Worm (Caenorhabditis elegans): ENCODE measurements around the gene odr-8.

Gene odr-8

DNA sequence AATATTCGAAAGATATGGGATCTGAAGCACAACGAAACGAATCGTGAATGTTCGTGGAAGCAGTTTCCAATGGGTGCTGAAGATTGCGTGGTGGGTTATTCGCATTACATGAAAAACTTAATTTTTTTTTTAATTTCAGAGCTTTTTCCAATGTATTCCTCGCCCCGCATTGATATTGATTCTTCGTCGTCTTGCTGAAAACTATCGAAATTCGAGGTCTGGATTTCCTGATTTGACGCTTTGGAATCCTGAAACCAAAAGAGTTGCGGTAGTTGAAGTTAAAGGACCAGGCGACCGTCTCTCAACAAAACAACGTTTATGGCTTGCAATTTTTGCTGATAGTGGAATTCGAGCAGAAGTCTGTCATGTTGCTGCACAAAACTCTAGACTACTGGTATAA, 30.5 kb downstream of the odr-8 start:
- TF ChIP-seq snpc-4 (tag; optimal IDR thresholded peaks at IDR 0.05) (no peak), drap-1 (GFP tag; optimal IDR thresholded peaks at IDR 0.05) (no peak), unc-39 (tag; optimal IDR thresholded peaks at IDR 0.05) (no peak), nhr-12 (tag; optimal IDR thresholded peaks at IDR 0.05) (no peak), nhr-76 (tag; optimal IDR thresholded peaks at IDR 0.05) (no peak), ces-1 (GFP tag; optimal IDR thresholded peaks at IDR 0.05) (no peak), sptf-1 (tag; optimal IDR thresholded peaks at IDR 0.05) (no peak), hlh-1 (tag; optimal IDR thresholded peaks at IDR 0.05) (no peak)

DNA sequence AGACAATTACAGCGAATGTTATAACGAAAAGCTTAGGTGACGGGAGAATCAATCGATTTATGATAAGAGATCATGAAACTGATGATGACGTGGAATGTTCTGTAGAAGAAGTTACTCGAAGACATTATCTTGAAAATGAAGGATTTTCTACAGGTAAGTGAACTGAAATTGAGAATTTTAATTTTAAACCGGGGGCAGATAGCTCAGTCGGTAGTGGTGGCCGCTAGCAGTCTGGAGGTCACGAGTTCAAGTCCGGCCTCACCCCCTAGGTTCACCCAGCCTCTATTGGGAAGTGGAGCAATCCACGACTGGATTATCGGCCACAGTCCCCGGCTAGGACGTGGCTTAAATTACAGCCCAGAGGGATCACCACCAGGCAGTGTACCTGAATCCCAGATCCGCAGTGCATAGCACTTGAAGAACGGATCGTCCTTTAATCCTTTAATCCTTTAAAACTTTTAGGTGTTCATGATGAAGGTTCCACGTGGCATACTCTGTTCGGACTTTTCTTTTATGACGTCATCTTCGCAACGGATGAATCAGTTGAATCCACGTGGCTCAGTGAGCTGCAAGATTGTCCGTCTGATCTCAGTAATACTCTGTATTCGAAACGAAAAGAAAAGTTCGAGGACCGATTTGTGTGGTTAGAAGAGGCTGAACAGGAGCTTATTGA, 31.0 kb downstream of the odr-8 start:
- TF ChIP-seq zip-8 (tag; optimal IDR thresholded peaks at IDR 0.05) = peak; percentile 83

DNA sequence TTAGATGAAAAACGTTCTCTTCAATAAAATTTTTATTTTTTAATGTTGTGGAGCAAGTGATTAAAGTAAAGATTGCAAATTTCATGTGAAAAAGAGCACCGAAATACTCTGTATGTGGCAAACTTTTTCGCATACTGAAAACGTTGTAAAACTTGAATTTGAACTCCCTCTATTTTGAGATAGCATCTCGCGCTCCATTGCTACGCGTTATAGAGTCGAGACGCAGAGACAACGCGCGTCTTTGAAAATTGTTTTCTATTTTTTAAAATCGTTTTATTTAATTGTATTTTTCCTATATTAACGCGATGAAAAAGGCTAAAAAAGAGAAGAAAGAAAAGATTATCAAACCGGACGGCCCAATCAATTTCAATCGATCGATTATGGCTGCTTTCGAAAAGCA, 33.9 kb downstream of the odr-8 start, which contains the start of gene fan-1:
Gene fan-1, plus strand, starts transcription at position 78 of the 400 bp plus-strand sequence.
- TF ChIP-seq bed-3 (GFP tag; optimal IDR thresholded peaks at IDR 0.05) = no peak
- TF ChIP-seq nhr-237 (tag; optimal IDR thresholded peaks at IDR 0.05) = peak; percentile 28
- peak; percentile 9 for TF ChIP-seq pha-4 (tag; optimal IDR thresholded peaks at IDR 0.05)
- TF ChIP-seq ces-1 (GFP tag; optimal IDR thresholded peaks at IDR 0.05) = peak; percentile 50
- TF ChIP-seq mls-2 (tag; optimal IDR thresholded peaks at IDR 0.05) = no peak
- TF ChIP-seq mep-1 (tag; optimal IDR thresholded peaks at IDR 0.05) = peak; percentile 36
- TF ChIP-seq elt-1 (tag; optimal IDR thresholded peaks at IDR 0.05; ENCODE audit: borderline replicate concordance, insufficient read depth) = peak; percentile 14

DNA sequence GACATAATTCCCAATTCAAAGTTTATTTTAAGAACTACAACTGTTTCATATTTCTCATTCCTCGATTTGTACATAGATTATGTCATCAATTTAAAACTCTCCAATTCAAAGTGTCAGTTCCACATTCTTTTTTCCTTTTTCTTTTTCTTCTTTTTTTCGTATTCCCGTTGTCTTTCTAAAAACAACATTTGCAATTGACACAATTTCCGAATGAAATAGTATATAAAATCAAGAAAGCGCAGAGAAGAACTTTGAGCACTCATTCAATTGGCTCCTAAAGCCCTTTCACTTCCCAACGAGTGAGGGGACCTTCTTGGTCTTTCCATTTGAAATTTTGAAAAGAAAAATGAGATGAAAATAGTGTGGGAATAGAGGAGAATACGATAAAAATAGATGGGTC, 35.1 kb downstream of the odr-8 start:
- TF ChIP-seq nhr-237 (tag; optimal IDR thresholded peaks at IDR 0.05) = no peak
- no peak for TF ChIP-seq ham-2 (GFP tag; optimal IDR thresholded peaks at IDR 0.05)
- TF ChIP-seq cnd-1 (tag; optimal IDR thresholded peaks at IDR 0.05) = no peak
- no peak for TF ChIP-seq elt-3 (tag; optimal IDR thresholded peaks at IDR 0.05)
- peak; percentile 74 for TF ChIP-seq ces-1 (GFP tag; optimal IDR thresholded peaks at IDR 0.05)
- TF ChIP-seq ceh-83 (GFP tag; optimal IDR thresholded peaks at IDR 0.05) = no peak

DNA sequence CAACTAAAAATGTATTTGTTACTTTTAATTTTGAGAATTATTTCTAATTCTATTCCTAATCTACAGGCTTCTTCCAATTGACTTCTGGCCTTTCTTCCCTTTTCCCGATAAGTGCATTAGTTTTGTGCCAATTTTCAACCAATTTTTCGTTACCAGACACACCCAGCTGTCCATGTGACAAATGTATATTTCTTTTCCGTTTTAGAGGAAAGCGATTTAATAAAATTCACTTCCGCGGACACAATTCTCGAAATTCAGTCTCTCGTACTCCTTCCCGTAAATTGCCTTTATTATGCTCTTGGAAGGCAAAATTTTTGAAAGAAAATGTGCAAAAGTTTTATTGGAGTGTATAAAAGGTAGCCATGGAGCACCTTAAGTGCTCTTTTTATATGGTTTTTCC, 39.5 kb downstream of the odr-8 start:
- TF ChIP-seq mls-2 (tag; optimal IDR thresholded peaks at IDR 0.05) = no peak
- peak; percentile 92 for TF ChIP-seq ces-1 (GFP tag; optimal IDR thresholded peaks at IDR 0.05)

DNA sequence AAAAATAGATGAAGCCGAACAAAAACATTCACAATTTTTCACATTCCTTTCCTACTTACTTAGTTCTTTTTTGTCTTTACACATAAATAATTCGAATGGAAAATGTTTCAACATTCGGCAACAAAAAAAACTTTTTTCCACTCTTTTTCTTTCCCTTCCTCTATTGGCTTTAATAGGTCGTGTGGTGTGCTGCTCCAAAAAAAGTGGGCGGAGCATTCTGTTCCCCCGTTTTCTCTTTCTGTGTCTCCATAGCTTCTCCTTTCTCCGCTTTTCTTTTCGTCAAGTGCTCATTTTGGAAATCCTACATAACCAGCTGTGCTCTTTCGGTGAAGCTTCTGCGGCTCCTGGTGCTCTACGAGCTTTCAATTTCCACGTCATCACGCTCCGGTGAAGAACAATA, 41.1 kb downstream of the odr-8 start, which contains the start of gene C01G5.25:
Gene C01G5.25, plus strand, starts transcription at position 250 of the 400 bp plus-strand sequence.
- TF ChIP-seq nhr-12 (tag; optimal IDR thresholded peaks at IDR 0.05) = no peak
- TF ChIP-seq elt-3 (tag; optimal IDR thresholded peaks at IDR 0.05) = no peak
- no peak for TF ChIP-seq cnd-1 (tag; optimal IDR thresholded peaks at IDR 0.05)
- no peak for TF ChIP-seq tbx-8 (GFP tag; optimal IDR thresholded peaks at IDR 0.05)
- no peak for TF ChIP-seq nhr-237 (tag; optimal IDR thresholded peaks at IDR 0.05)
- TF ChIP-seq ceh-83 (GFP tag; optimal IDR thresholded peaks at IDR 0.05) = no peak
- no peak for TF ChIP-seq ham-2 (GFP tag; optimal IDR thresholded peaks at IDR 0.05)
- no peak for TF ChIP-seq lin-13 (tag; optimal IDR thresholded peaks at IDR 0.05)
- TF ChIP-seq mab-5 (tag; optimal IDR thresholded peaks at IDR 0.05) = no peak
- no peak for TF ChIP-seq ces-1 (GFP tag; optimal IDR thresholded peaks at IDR 0.05)
- no peak for TF ChIP-seq mep-1 (tag; optimal IDR thresholded peaks at IDR 0.05)
- TF ChIP-seq drap-1 (GFP tag; optimal IDR thresholded peaks at IDR 0.05) = no peak
- no peak for TF ChIP-seq unc-120 (tag; optimal IDR thresholded peaks at IDR 0.05; ENCODE audit: poor library complexity, severe bottlenecking)
- TF ChIP-seq snpc-4 (tag; optimal IDR thresholded peaks at IDR 0.05) = no peak
- TF ChIP-seq zip-8 (tag; optimal IDR thresholded peaks at IDR 0.05) = no peak
- no peak for TF ChIP-seq pha-4 (tag; optimal IDR thresholded peaks at IDR 0.05)
- no peak for TF ChIP-seq ceh-39 (tag; optimal IDR thresholded peaks at IDR 0.05)

DNA sequence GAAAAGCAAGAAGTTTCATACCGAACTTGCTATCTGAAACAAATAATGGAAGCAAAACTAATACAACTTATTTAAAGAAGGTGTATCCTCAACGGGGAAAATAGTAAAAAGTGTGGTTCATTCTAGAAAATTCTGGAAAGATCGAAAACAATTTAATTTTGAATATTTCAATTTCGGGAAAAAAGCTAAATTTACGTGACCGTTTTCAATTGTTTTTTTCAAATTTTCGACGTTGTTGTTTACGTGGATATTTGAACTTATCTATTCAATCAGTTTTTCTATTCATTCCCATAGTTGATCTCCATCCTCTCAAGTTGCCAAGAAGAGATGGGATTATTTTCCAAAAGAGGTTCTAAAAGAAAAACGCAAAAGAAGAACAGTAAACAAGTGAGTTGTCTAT, 46.6 kb downstream of the odr-8 start, which contains the start of gene C01G5.3:
Gene C01G5.3, plus strand, starts transcription at position 301 of the 400 bp plus-strand sequence.
- TF ChIP-seq ham-2 (GFP tag; optimal IDR thresholded peaks at IDR 0.05) (no peak), nhr-2 (tag; optimal IDR thresholded peaks at IDR 0.05) (no peak)

Data from whole organism, mixed stage, embryonic.